Worm (Caenorhabditis elegans) whole organism, L4 larva: Measurements from ENCODE around the gene dkf-2.

ENCODE experiments used
- F37D6.2 ChIP-seq: sonication (generic microtip); optimal IDR thresholded peaks from 2 replicates; lab custom pipeline; 2016; ENCODE audit warnings: mild to moderate bottlenecking, missing genetic modification characterization, missing compliant biosample characterization
- F44E2.7 ChIP-seq: fragments of 200-800 bp; sonication (Bioruptor generic); IDR thresholded peaks from 2 replicates; pipeline ENCODE4 v2.1.2; 2022; ENCODE audit warnings: missing genetic modification characterization, missing compliant biosample characterization
- R02D3.7 ChIP-seq: fragments of 150-350 bp; sonication (generic microtip); optimal IDR thresholded peaks from 3 replicates; lab custom pipeline; 2014; ENCODE audit warnings: missing biosample characterization, missing genetic modification characterization
- ceh-82 ChIP-seq: sonication (generic microtip); optimal IDR thresholded peaks from 2 replicates; lab custom pipeline; 2017; ENCODE audit warnings: missing biosample characterization, missing genetic modification characterization
- ces-1 ChIP-seq: fragments of 150-350 bp; sonication (generic microtip); optimal IDR thresholded peaks from 4 replicates; lab custom pipeline; 2014; ENCODE audit warnings: missing biosample characterization, missing genetic modification reagents, missing genetic modification characterization
- ctbp-1 ChIP-seq: fragments of 200-800 bp; sonication (Bioruptor generic); IDR thresholded peaks from 2 replicates; pipeline ENCODE4 v1.3.6; 2022; ENCODE audit warnings: missing genetic modification reagents, missing genetic modification characterization, missing compliant biosample characterization
- dve-1 ChIP-seq: sonication (generic microtip); optimal IDR thresholded peaks from 2 replicates; lab custom pipeline; 2017; ENCODE audit warnings: antibody characterized with exemption, mild to moderate bottlenecking, missing genetic modification characterization, missing compliant biosample characterization; ENCODE audit not compliant: insufficient read depth
- fos-1 ChIP-seq: fragments of 150-350 bp; optimal IDR thresholded peaks from 2 replicates; lab custom pipeline; 2014; ENCODE audit warnings: missing biosample characterization, missing genetic modification characterization
- pha-4 ChIP-seq, 2 experiments: fragments of 150-350 bp in 1 of 2; fragments of 200-800 bp in 1 of 2; sonication (Bioruptor generic) in 1 of 2; IDR thresholded peaks in 1 of 2; optimal IDR thresholded peaks in 1 of 2; 2 replicates each; pipeline versions ENCODE4 v1.3.6 to Lab custom; 2014 to 2022; ENCODE audit warnings: missing genetic modification characterization in 2 of 2, missing genetic modification reagents in 2 of 2, missing biosample characterization in 1 of 2, missing compliant biosample characterization in 1 of 2
- php-3 ChIP-seq: fragments of 200-800 bp; sonication (Bioruptor generic); IDR thresholded peaks from 2 replicates; pipeline ENCODE4 v1.3.6; 2022; ENCODE audit warnings: missing genetic modification reagents, missing genetic modification characterization, missing compliant biosample characterization
- pqm-1 ChIP-seq: sonication (generic microtip); optimal IDR thresholded peaks from 2 replicates; lab custom pipeline; 2017; ENCODE audit warnings: missing biosample characterization, missing genetic modification characterization
- skn-1 ChIP-seq: fragments of 150-350 bp; optimal IDR thresholded peaks from 2 replicates; lab custom pipeline; 2014; ENCODE audit warnings: missing biosample characterization, missing genetic modification characterization
- snpc-4 ChIP-seq: fragments of 150-350 bp; optimal IDR thresholded peaks from 2 replicates; lab custom pipeline; 2014; ENCODE audit warnings: missing biosample characterization, missing genetic modification characterization

ce11 chrV:16811841-16812240, 64.4 kb downstream of the dkf-2 start:
- TF ChIP-seq skn-1 (tag; lab: Kevin White, UChicago): no peak
- no peak for TF ChIP-seq fos-1 (tag; lab: Kevin White, UChicago)
- TF ChIP-seq pqm-1 (tag; lab: Kevin White, UChicago): no peak
- no peak for TF ChIP-seq php-3 (GFP tag; lab: Robert Waterston, UW)
- TF ChIP-seq snpc-4 (tag; lab: Kevin White, UChicago): no peak
- TF ChIP-seq ceh-82 (tag; lab: Kevin White, UChicago): no peak
- no peak for TF ChIP-seq ces-1 (GFP tag; lab: Kevin White, UChicago)
- no peak for TF ChIP-seq F37D6.2
- no peak for TF ChIP-seq F44E2.7 (GFP tag; lab: Robert Waterston, UW)
- no peak for TF ChIP-seq dve-1 (tag; lab: Kevin White, UChicago)
- TF ChIP-seq ctbp-1: no peak
- TF ChIP-seq pha-4 (GFP tag; IDR thresholded peaks at IDR 0.05; lab: Robert Waterston, UW): no peak
- no peak for TF ChIP-seq pha-4 (tag; optimal IDR thresholded peaks at IDR 0.05; lab: Kevin White, UChicago)
- TF ChIP-seq R02D3.7 (tag; lab: Kevin White, UChicago): no peak
